Worm (Caenorhabditis elegans): Measurements from ENCODE around the gene ZK666.14.

Gene ZK666.14

DNA sequence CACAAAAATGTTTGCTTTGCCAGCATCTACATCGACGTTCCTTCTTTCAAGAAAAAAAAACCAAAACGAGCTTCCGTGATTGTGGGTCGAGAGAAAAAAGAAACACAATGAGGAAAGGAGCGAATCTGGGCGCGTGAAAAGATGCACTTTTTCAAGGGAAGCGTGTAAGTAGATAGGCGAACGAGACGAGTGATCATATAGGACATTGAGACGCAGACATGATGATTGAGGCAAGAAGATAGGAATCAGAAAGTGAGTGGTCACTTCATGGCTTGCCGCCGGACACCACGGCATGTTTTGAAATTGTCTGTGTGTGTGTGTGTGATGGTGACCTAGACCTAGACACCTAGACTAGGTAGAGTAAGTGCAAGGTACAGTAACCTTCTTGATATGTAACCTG lies 7.0 kb downstream of the ZK666.14 start (continued):
- TF ChIP-seq D1046.2 (GFP tag; IDR thresholded peaks at IDR 0.05) (no peak), madf-5 (GFP tag; IDR thresholded peaks at IDR 0.05) (no peak), madf-9 (GFP tag; conservative IDR thresholded peaks at IDR 0.05) (no peak), nhr-42 (GFP tag; IDR thresholded peaks at IDR 0.05) (0 out of 2 replicates have a peak, but pooled peaks have one; percentile 5), lin-13 (GFP tag; optimal IDR thresholded peaks at IDR 0.05) (no peak), lin-29 (GFP tag; IDR thresholded peaks at IDR 0.05) (no peak), cey-2 (tag; optimal IDR thresholded peaks at IDR 0.05; ENCODE audit: borderline replicate concordance, insufficient read depth) (no peak), saeg-2 (GFP tag; IDR thresholded peaks at IDR 0.05) (no peak), tra-1 (GFP tag; IDR thresholded peaks at IDR 0.05) (no peak), gei-8 (GFP tag; optimal IDR thresholded peaks at IDR 0.05) (no peak), aly-2 (tag; optimal IDR thresholded peaks at IDR 0.05) (no peak), tag-97 (GFP tag; IDR thresholded peaks at IDR 0.05) (no peak), ceh-62 (tag; optimal IDR thresholded peaks at IDR 0.05) (no peak), daf-12 (tag; optimal IDR thresholded peaks at IDR 0.05) (no peak), ceh-44 (GFP tag; IDR thresholded peaks at IDR 0.05) (no peak), nhr-48 (tag; optimal IDR thresholded peaks at IDR 0.05) (peak; percentile 29), aha-1 (tag) (peak; percentile 92), snpc-4 (tag; optimal IDR thresholded peaks at IDR 0.05) (no peak), dmd-6 (GFP tag; IDR thresholded peaks at IDR 0.05) (no peak), ZK546.5 (tag; optimal IDR thresholded peaks at IDR 0.05) (no peak), jun-1 (tag; optimal IDR thresholded peaks at IDR 0.05) (no peak), ceh-82 (tag; optimal IDR thresholded peaks at IDR 0.05) (no peak), ceh-28 (tag; optimal IDR thresholded peaks at IDR 0.05) (no peak), nhr-11 (tag; optimal IDR thresholded peaks at IDR 0.05) (peak; percentile 79), hlh-11 (tag; optimal IDR thresholded peaks at IDR 0.05) (peak; percentile 76), nhr-111 (GFP tag; optimal IDR thresholded peaks at IDR 0.05) (no peak), ceh-20 (GFP tag; IDR thresholded peaks at IDR 0.05) (no peak), nhr-10 (tag; optimal IDR thresholded peaks at IDR 0.05) (no peak), nhr-77 (tag; optimal IDR thresholded peaks at IDR 0.05) (peak; percentile 25), zip-2 (tag; optimal IDR thresholded peaks at IDR 0.05) (no peak), ceh-32 (tag; optimal IDR thresholded peaks at IDR 0.05; ENCODE audit: poor library complexity) (no peak), nhr-41 (GFP tag; IDR thresholded peaks at IDR 0.05) (no peak), zfp-3 (GFP tag; conservative IDR thresholded peaks at IDR 0.05) (no peak), arid-1 (GFP tag; conservative IDR thresholded peaks at IDR 0.05) (no peak), mxl-3 (GFP tag; optimal IDR thresholded peaks at IDR 0.05) (peak; percentile 91), nhr-28 (tag; optimal IDR thresholded peaks at IDR 0.05) (peak; percentile 64), F49E8.2 (tag; optimal IDR thresholded peaks at IDR 0.05; ENCODE audit: borderline replicate concordance) (no peak), pqm-1 (tag; optimal IDR thresholded peaks at IDR 0.05) (no peak), rbr-2 (tag; optimal IDR thresholded peaks at IDR 0.05) (peak; percentile 33), nhr-102 (tag; optimal IDR thresholded peaks at IDR 0.05) (no peak), fkh-10 (GFP tag; optimal IDR thresholded peaks at IDR 0.05) (peak; percentile 0), lin-39 (tag; optimal IDR thresholded peaks at IDR 0.05) (no peak), egl-27 (tag; optimal IDR thresholded peaks at IDR 0.05) (no peak), ztf-11 (tag; optimal IDR thresholded peaks at IDR 0.05) (no peak), ama-1 (optimal IDR thresholded peaks at IDR 0.05) (no peak), egl-43 (GFP tag; IDR thresholded peaks at IDR 0.05) (no peak), F44E2.7 (GFP tag; IDR thresholded peaks at IDR 0.05) (no peak), lin-1 (GFP tag; IDR thresholded peaks at IDR 0.05) (no peak), spr-1 (tag; optimal IDR thresholded peaks at IDR 0.05) (no peak), F26F4.8 (GFP tag; conservative IDR thresholded peaks at IDR 0.05) (no peak), daf-16 (GFP tag; optimal IDR thresholded peaks at IDR 0.05) (no peak), daf-16 (tag; optimal IDR thresholded peaks at IDR 0.05) (peak; percentile 10), dpl-1 (GFP tag; optimal IDR thresholded peaks at IDR 0.05) (no peak), unc-39 (tag; optimal IDR thresholded peaks at IDR 0.05) (no peak)

All from whole organism, L4 larva.